Worm (Caenorhabditis elegans) whole organism, early embryonic: ENCODE measurements around the gene H27A22.1.

Experiments used
- ama-1 ChIP-seq: fragments of 150-350 bp; optimal IDR thresholded peaks from 2 replicates; lab custom pipeline; 2014
- ceh-36 ChIP-seq: sonication (generic microtip); optimal IDR thresholded peaks from 2 replicates; lab custom pipeline; 2016; ENCODE audit warnings: missing genetic modification characterization, inconsistent platforms, missing compliant biosample characterization
- ets-7 ChIP-seq: sonication (generic microtip); optimal IDR thresholded peaks from 2 replicates; lab custom pipeline; 2016; ENCODE audit warnings: missing genotype, missing genetic modification characterization, missing compliant biosample characterization
- hmbx-1 ChIP-seq: sonication (generic microtip); optimal IDR thresholded peaks from 2 replicates; lab custom pipeline; 2016; ENCODE audit warnings: mild to moderate bottlenecking, missing genetic modification characterization, missing compliant biosample characterization
- hmg-4 ChIP-seq: fragments of 200-800 bp; sonication (Bioruptor generic); optimal IDR thresholded peaks from 2 replicates; lab custom pipeline; 2018; ENCODE audit warnings: mild to moderate bottlenecking, missing genetic modification characterization, missing compliant biosample characterization
- pes-1 ChIP-seq: fragments of 200-800 bp; sonication (Bioruptor generic); IDR thresholded peaks from 2 replicates; pipeline ENCODE4 v1.3.6; 2022; ENCODE audit warnings: missing genetic modification reagents, missing genetic modification characterization, missing compliant biosample characterization
- scrt-1 ChIP-seq: fragments of 200-800 bp; sonication (Bioruptor generic); IDR thresholded peaks from 2 replicates; pipeline ENCODE4 v1.3.6; 2022; ENCODE audit warnings: missing genetic modification characterization, missing compliant biosample characterization

DNA sequence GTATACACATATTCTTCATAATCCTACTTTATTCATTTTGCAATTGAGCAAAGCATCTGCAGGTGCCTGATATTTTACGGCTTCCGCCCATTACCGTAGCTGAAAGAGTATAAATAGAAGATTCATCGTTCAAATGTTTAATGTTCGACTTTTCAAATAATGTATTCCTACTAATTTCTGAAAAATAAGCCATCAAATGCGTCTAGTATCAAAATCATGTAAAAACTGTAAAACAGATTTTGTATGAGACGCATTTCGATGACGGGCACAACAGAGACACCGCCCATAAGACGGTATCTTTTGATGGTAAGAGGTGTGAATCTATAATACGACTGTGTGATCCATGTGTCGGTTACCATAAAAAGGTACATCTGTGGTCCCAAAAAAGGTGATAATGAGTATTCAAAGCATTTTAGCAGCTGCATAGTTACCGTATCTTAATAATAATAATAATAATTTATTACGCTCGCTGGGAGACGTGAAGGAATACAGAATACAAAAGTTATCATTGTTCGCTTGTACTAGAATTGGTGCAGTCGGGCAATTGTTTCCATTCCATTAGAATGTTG, 44.8 kb downstream of the H27A22.1 start, which contains the start of the genes C32C4.3 and C32C4.16:
- no peak for TF ChIP-seq scrt-1 (GFP tag; lab: Robert Waterston, UW)
- TF ChIP-seq ets-7 (tag; lab: Kevin White, UChicago) = no peak
- TF ChIP-seq hmg-4 = no peak
- no peak for TF ChIP-seq pes-1 (GFP tag; lab: Robert Waterston, UW)
- no peak for TF ChIP-seq ceh-36 (tag; lab: Kevin White, UChicago)
- TF ChIP-seq ama-1 (lab: Kevin White, UChicago) = no peak
- no peak for TF ChIP-seq hmbx-1
